Fruit fly (Drosophila melanogaster) whole organism: Measurements from ENCODE around the gene Trxr1.

ENCODE experiments used
- EcR ChIP-seq, 2 experiments: fragments of >200 bp; optimal IDR thresholded peaks; 2 replicates each; lab custom pipeline; 2017; ENCODE audit warnings: missing biosample characterization in 2 of 2, missing genetic modification characterization in 2 of 2, missing genetic modification reagents in 2 of 2
- pan ChIP-seq: fragments of >200 bp; optimal IDR thresholded peaks from 2 replicates; lab custom pipeline; 2017
- psq ChIP-seq: fragments of >200 bp; optimal IDR thresholded peaks from 2 replicates; lab custom pipeline; 2017
- usp ChIP-seq: fragments of >200 bp; optimal IDR thresholded peaks from 2 replicates; lab custom pipeline; 2017; ENCODE audit warnings: missing biosample characterization, missing genetic modification characterization, mixed read lengths

dm6 chrX:8206561-8206960 is 35.8 kb upstream of the Trxr1 start:
- no peak for TF ChIP-seq EcR (GFP tag; optimal IDR thresholded peaks at IDR 0.05; lab: Kevin White, UChicago)
- TF ChIP-seq psq (lab: Kevin White, UChicago), result no peak
- no peak for TF ChIP-seq pan (lab: Kevin White, UChicago)
- TF ChIP-seq usp (GFP tag; lab: Kevin White, UChicago), result no peak
